Fruit fly (Drosophila melanogaster): ENCODE results near the gene CG6040.

DNA sequence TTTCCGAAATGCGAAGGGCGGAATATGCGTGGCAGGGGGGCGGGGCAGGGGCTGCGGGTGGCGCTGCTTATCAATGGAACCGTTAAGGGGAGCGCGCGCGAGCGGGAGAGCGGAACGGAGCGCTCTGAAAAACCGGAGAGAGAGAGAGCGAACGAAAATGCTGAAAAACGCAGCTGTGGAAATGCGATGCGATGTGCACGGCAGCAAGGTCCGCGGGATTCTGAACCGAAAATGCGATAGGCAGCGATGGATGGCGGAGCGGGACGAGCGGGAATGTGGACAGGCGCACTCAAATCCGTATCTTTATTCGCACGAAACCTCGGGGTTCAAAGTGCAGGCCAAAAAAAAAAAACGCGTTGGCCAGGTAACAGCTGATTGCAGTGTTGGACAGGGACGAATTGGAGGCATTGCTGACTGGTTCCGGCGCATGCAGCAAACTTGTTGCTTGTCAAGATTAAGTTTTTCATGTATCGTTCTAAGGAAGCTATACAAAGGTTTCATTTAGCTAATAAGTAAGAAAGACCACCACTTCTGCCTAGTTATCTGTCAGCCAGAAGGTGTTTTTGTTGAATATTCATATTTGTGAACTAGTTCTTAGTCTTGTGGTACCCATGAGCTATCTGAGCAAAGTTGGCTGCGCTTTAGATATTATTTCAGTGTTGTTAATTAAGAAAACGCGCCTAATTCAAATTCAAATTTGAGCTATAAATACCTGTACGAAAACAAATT lies 50.9 kb downstream of the CG6040 start, which contains the start of gene Ppcs:
- TF ChIP-seq Pif1B (GFP tag; optimal IDR thresholded peaks at IDR 0.05) (peak; percentile 84), CG17806 (tag; optimal IDR thresholded peaks at IDR 0.05) (peak; percentile 40), EcR (GFP tag; optimal IDR thresholded peaks at IDR 0.05) (peak; percentile 27)
